Fruit fly (Drosophila melanogaster) whole organism, prepupa: ENCODE data around the gene sra.

Source experiments
- Blimp-1 ChIP-seq: fragments of 200-800 bp; sonication (Bioruptor generic); optimal IDR thresholded peaks from 3 replicates; lab custom pipeline; 2017; ENCODE audit warnings: missing biosample characterization, missing genetic modification characterization, mild to moderate bottlenecking, moderate library complexity, missing genetic modification reagents
- CG10631 ChIP-seq: fragments of 200-800 bp; sonication (Bioruptor generic); optimal IDR thresholded peaks from 2 replicates; lab custom pipeline; 2016; ENCODE audit warnings: missing biosample characterization, missing genetic modification characterization
- CG10669 ChIP-seq: fragments of 200-800 bp; sonication (Bioruptor generic); optimal IDR thresholded peaks from 3 replicates; lab custom pipeline; 2018; ENCODE audit warnings: missing biosample characterization, mild to moderate bottlenecking, missing genetic modification characterization, moderate library complexity
- CG11294 ChIP-seq: fragments of 200-800 bp; sonication (Bioruptor generic); IDR thresholded peaks from 2 replicates; pipeline ENCODE4 v1.3.6; 2022; ENCODE audit warnings: missing biosample characterization, missing genetic modification characterization
- CG11762 ChIP-seq: fragments of 200-800 bp; sonication (Bioruptor generic); optimal IDR thresholded peaks from 3 replicates; lab custom pipeline; 2016; ENCODE audit warnings: missing biosample characterization, missing genetic modification characterization; ENCODE audit not compliant: insufficient read depth
- CG11902 ChIP-seq: fragments of 200-800 bp; sonication (Bioruptor generic); optimal IDR thresholded peaks from 3 replicates; lab custom pipeline; 2016; ENCODE audit warnings: missing biosample characterization, missing genetic modification characterization
- CG15336 ChIP-seq: fragments of 200-800 bp; sonication (Bioruptor generic); IDR thresholded peaks from 2 replicates; pipeline ENCODE4 v1.3.6; 2022; ENCODE audit warnings: missing biosample characterization, missing genetic modification characterization
- CG1621 ChIP-seq: fragments of 200-800 bp; sonication (Bioruptor generic); optimal IDR thresholded peaks from 3 replicates; lab custom pipeline; 2018; ENCODE audit warnings: missing biosample characterization, mild to moderate bottlenecking, missing genetic modification characterization
- CG16779 ChIP-seq: fragments of 200-800 bp; sonication (Bioruptor generic); optimal IDR thresholded peaks from 3 replicates; lab custom pipeline; 2017; ENCODE audit warnings: missing biosample characterization, mild to moderate bottlenecking, missing genetic modification characterization
- CG3032 ChIP-seq: fragments of 200-800 bp; optimal IDR thresholded peaks from 2 replicates; lab custom pipeline; 2019; ENCODE audit warnings: missing biosample characterization, mild to moderate bottlenecking, missing genetic modification characterization, moderate library complexity
- CG31627 ChIP-seq: fragments of 200-800 bp; sonication (Bioruptor generic); optimal IDR thresholded peaks from 3 replicates; lab custom pipeline; 2016; ENCODE audit warnings: missing biosample characterization, missing genetic modification characterization
- CG32006 ChIP-seq: fragments of 200-800 bp; sonication (Bioruptor generic); optimal IDR thresholded peaks from 3 replicates; lab custom pipeline; 2017; ENCODE audit warnings: missing biosample characterization, mild to moderate bottlenecking, missing genetic modification characterization
- CG3919 ChIP-seq: fragments of 200-800 bp; sonication (Bioruptor generic); optimal IDR thresholded peaks from 3 replicates; lab custom pipeline; 2016; ENCODE audit warnings: missing biosample characterization, missing genetic modification characterization
- CG4318 ChIP-seq: fragments of 200-800 bp; sonication (Bioruptor generic); optimal IDR thresholded peaks from 3 replicates; lab custom pipeline; 2017; ENCODE audit warnings: missing biosample characterization, mild to moderate bottlenecking, missing genetic modification characterization
- CG6163 ChIP-seq: fragments of 200-800 bp; sonication (Bioruptor generic); IDR thresholded peaks from 3 replicates; pipeline ENCODE4 v1.3.6; 2022; ENCODE audit warnings: missing biosample characterization, missing genetic modification characterization
- CG6276 ChIP-seq: fragments of 200-800 bp; sonication (Bioruptor generic); optimal IDR thresholded peaks from 2 replicates; lab custom pipeline; 2017; ENCODE audit warnings: missing biosample characterization, mild to moderate bottlenecking, missing genetic modification characterization
- CG6792 ChIP-seq: fragments of 200-800 bp; sonication (Bioruptor generic); optimal IDR thresholded peaks from 3 replicates; lab custom pipeline; 2016; ENCODE audit warnings: missing biosample characterization, missing genetic modification characterization
- CG6854 ChIP-seq: fragments of 200-800 bp; sonication (Bioruptor generic); optimal IDR thresholded peaks from 2 replicates; lab custom pipeline; 2017; ENCODE audit warnings: missing biosample characterization, mild to moderate bottlenecking, missing genetic modification characterization
- CG7368 ChIP-seq: fragments of 200-800 bp; sonication (Bioruptor generic); optimal IDR thresholded peaks from 3 replicates; lab custom pipeline; 2016; ENCODE audit warnings: missing biosample characterization, missing genetic modification characterization
- CG8119 ChIP-seq: fragments of 200-800 bp; sonication (Bioruptor generic); IDR thresholded peaks from 3 replicates; pipeline ENCODE4 v1.3.6; 2022; ENCODE audit warnings: missing biosample characterization, missing genetic modification characterization
- CG8319 ChIP-seq: fragments of 200-800 bp; sonication (Bioruptor generic); optimal IDR thresholded peaks from 3 replicates; lab custom pipeline; 2016; ENCODE audit warnings: missing biosample characterization, missing genetic modification characterization
- CG9139 ChIP-seq: fragments of 200-800 bp; sonication (Bioruptor generic); optimal IDR thresholded peaks from 3 replicates; lab custom pipeline; 2017; ENCODE audit warnings: missing biosample characterization, mild to moderate bottlenecking, missing genetic modification characterization
- Eip75B ChIP-seq: fragments of 200-800 bp; sonication (Bioruptor generic); optimal IDR thresholded peaks from 3 replicates; lab custom pipeline; 2016; ENCODE audit warnings: missing biosample characterization, missing genetic modification characterization
- Eip78C ChIP-seq: fragments of 200-800 bp; sonication (Bioruptor generic); peaks from one replicate; lab custom pipeline; 2016; ENCODE audit warnings: missing biosample characterization, missing genetic modification characterization
- Gug ChIP-seq: fragments of 200-800 bp; sonication (Bioruptor generic); IDR thresholded peaks from 2 replicates; pipeline ENCODE4 v1.3.6; 2022; ENCODE audit warnings: missing biosample characterization, missing genetic modification characterization
- Hr39 ChIP-seq: fragments of 200-800 bp; sonication (Bioruptor generic); optimal IDR thresholded peaks from 2 replicates; lab custom pipeline; 2016; ENCODE audit warnings: missing biosample characterization, missing genetic modification characterization
- Hr4 ChIP-seq: fragments of 200-800 bp; sonication (Bioruptor generic); optimal IDR thresholded peaks from 3 replicates; lab custom pipeline; 2016; ENCODE audit warnings: missing biosample characterization, missing genetic modification characterization
- Lpt ChIP-seq: fragments of 200-800 bp; sonication (Bioruptor generic); optimal IDR thresholded peaks from 3 replicates; lab custom pipeline; 2016; ENCODE audit warnings: missing biosample characterization, missing genetic modification characterization
- Met ChIP-seq: fragments of 200-800 bp; sonication (Bioruptor generic); optimal IDR thresholded peaks from 3 replicates; lab custom pipeline; 2016; ENCODE audit warnings: missing biosample characterization, missing genetic modification characterization
- OdsH ChIP-seq: fragments of 200-800 bp; sonication (Bioruptor generic); optimal IDR thresholded peaks from 3 replicates; lab custom pipeline; 2016; ENCODE audit warnings: missing biosample characterization, missing genetic modification characterization
- Smox ChIP-seq: fragments of 200-800 bp; sonication (Bioruptor generic); optimal IDR thresholded peaks from 3 replicates; lab custom pipeline; 2016; ENCODE audit warnings: missing biosample characterization, missing genetic modification characterization
- Sox102F ChIP-seq: fragments of 200-800 bp; sonication (Bioruptor generic); optimal IDR thresholded peaks from 2 replicates; lab custom pipeline; 2016; ENCODE audit warnings: missing biosample characterization, mild to moderate bottlenecking, missing genetic modification characterization
- Sox15 ChIP-seq: fragments of 200-800 bp; sonication (Bioruptor generic); optimal IDR thresholded peaks from 3 replicates; lab custom pipeline; 2016; ENCODE audit warnings: missing biosample characterization, missing genetic modification characterization
- achi ChIP-seq: fragments of 200-800 bp; sonication (Bioruptor generic); optimal IDR thresholded peaks from 3 replicates; lab custom pipeline; 2016; ENCODE audit warnings: missing biosample characterization, missing genetic modification characterization
- dac ChIP-seq: fragments of 200-800 bp; sonication (Bioruptor generic); optimal IDR thresholded peaks from 2 replicates; lab custom pipeline; 2017; ENCODE audit warnings: missing biosample characterization, mild to moderate bottlenecking, missing genetic modification characterization
- dsx ChIP-seq: fragments of 200-800 bp; optimal IDR thresholded peaks from 3 replicates; lab custom pipeline; 2019; ENCODE audit warnings: missing biosample characterization, mild to moderate bottlenecking, missing genetic modification characterization, moderate library complexity; ENCODE audit not compliant: poor library complexity, severe bottlenecking
- esn ChIP-seq: fragments of 200-800 bp; sonication (Bioruptor generic); optimal IDR thresholded peaks from 2 replicates; lab custom pipeline; 2016; ENCODE audit warnings: missing biosample characterization, mild to moderate bottlenecking, missing genetic modification characterization, moderate library complexity
- fd59A ChIP-seq: fragments of 200-800 bp; sonication (Bioruptor generic); optimal IDR thresholded peaks from 2 replicates; lab custom pipeline; 2017; ENCODE audit warnings: missing biosample characterization, mild to moderate bottlenecking, missing genetic modification characterization, missing genetic modification reagents
- fkh ChIP-seq: fragments of 200-800 bp; sonication (Bioruptor generic); optimal IDR thresholded peaks from 3 replicates; lab custom pipeline; 2017; ENCODE audit warnings: missing biosample characterization, mild to moderate bottlenecking, missing genetic modification characterization, moderate library complexity
- lz ChIP-seq: fragments of 200-800 bp; sonication (Bioruptor generic); optimal IDR thresholded peaks from 3 replicates; lab custom pipeline; 2016; ENCODE audit warnings: missing biosample characterization, missing genetic modification characterization
- pdm3 ChIP-seq: fragments of 200-800 bp; sonication (Bioruptor generic); optimal IDR thresholded peaks from 3 replicates; lab custom pipeline; 2016; ENCODE audit warnings: missing biosample characterization, missing genetic modification characterization
- salr ChIP-seq, 2 experiments: fragments of 200-800 bp; sonication (Bioruptor generic); optimal IDR thresholded peaks; 3 replicates each; lab custom pipeline; 2016 to 2018; ENCODE audit warnings: missing biosample characterization in 2 of 2, missing genetic modification characterization in 2 of 2, mild to moderate bottlenecking in 1 of 2
- ss ChIP-seq, 2 experiments: fragments of 200-800 bp; sonication (Bioruptor generic); optimal IDR thresholded peaks; 2 replicates in 1 of 2; 3 replicates in 1 of 2; lab custom pipeline; 2017 to 2018; ENCODE audit warnings: mild to moderate bottlenecking in 2 of 2, missing biosample characterization in 2 of 2, missing genetic modification characterization in 2 of 2, moderate library complexity in 1 of 2
- topi ChIP-seq: fragments of 200-800 bp; sonication (Bioruptor generic); optimal IDR thresholded peaks from 3 replicates; lab custom pipeline; 2016; ENCODE audit warnings: missing biosample characterization, missing genetic modification characterization
- vri ChIP-seq: fragments of 200-800 bp; sonication (Bioruptor generic); optimal IDR thresholded peaks from 3 replicates; lab custom pipeline; 2016; ENCODE audit warnings: missing biosample characterization, mild to moderate bottlenecking, missing genetic modification characterization

Gene sra

dm6 chr3R:16220854-16221253 is 34.1 kb downstream of the sra start:
- no peak for TF ChIP-seq CG3032 (tag; lab: Kevin White, UChicago)
- no peak for TF ChIP-seq Lpt (GFP tag; lab: Kevin White, UChicago)
- no peak for TF ChIP-seq CG6276 (GFP tag; lab: Kevin White, UChicago)
- TF ChIP-seq CG6163 (GFP tag; lab: Robert Waterston, UW) = no peak
- no peak for TF ChIP-seq CG31627 (GFP tag; lab: Kevin White, UChicago)
- no peak for TF ChIP-seq dsx (GFP tag; lab: Kevin White, UChicago)
- no peak for TF ChIP-seq lz
- no peak for TF ChIP-seq CG7368 (GFP tag; lab: Kevin White, UChicago)
- TF ChIP-seq Sox15 (GFP tag; lab: Kevin White, UChicago) = no peak
- TF ChIP-seq, all 60 proteins: peak for 0

dm6 chr3R:16221359-16222299 is 34.8 kb downstream of the sra start:
- TF ChIP-seq vri (no peak), CG7368 (GFP tag; lab: Kevin White, UChicago) (no peak), CG6163 (GFP tag; lab: Robert Waterston, UW) (peak; percentile 43; the same call in 2 of the 3 replicates), CG32006 (GFP tag; lab: Kevin White, UChicago) (peak; percentile 99), CG4318 (GFP tag; lab: Kevin White, UChicago) (peak; percentile 98), pdm3 (peak; percentile 39), topi (GFP tag; lab: Kevin White, UChicago) (peak; percentile 67), OdsH (GFP tag; lab: Kevin White, UChicago) (peak; percentile 81), CG8119 (GFP tag; lab: Robert Waterston, UW) (peak; percentile 83), Lpt (GFP tag; lab: Kevin White, UChicago) (peak; percentile 80), CG6276 (GFP tag; lab: Kevin White, UChicago) (peak; percentile 97), CG8319 (peak; percentile 58), CG10631 (GFP tag; lab: Kevin White, UChicago) (peak; percentile 90), ss (GFP tag; optimal IDR thresholded peaks at IDR 0.05; lab: Kevin White, UChicago) (peak; percentile 81 to 89), salr (GFP tag; optimal IDR thresholded peaks at IDR 0.05; lab: Kevin White, UChicago) (peak in 1 of 2 experiments; percentile 99), CG11902 (peak; percentile 78), CG3919 (peak; percentile 87), Hr39 (GFP tag; lab: Kevin White, UChicago) (peak; percentile 37), dac (GFP tag; lab: Kevin White, UChicago) (peak; percentile 89), fkh (GFP tag; lab: Kevin White, UChicago) (peak; percentile 62), dsx (GFP tag; lab: Kevin White, UChicago) (peak; percentile 83), Met (GFP tag; lab: Kevin White, UChicago) (peak; percentile 70), CG3032 (tag; lab: Kevin White, UChicago) (peak; percentile 89), fd59A (peak; percentile 76), Sox15 (GFP tag; lab: Kevin White, UChicago) (peak; percentile 81), Blimp-1 (GFP tag; lab: Kevin White, UChicago) (peak; percentile 79), CG15336 (GFP tag; lab: Robert Waterston, UW) (peak; percentile 71), Gug (GFP tag; lab: Robert Waterston, UW) (peak; percentile 42; the same call in 1 of the 2 replicates), Sox102F (GFP tag; lab: Kevin White, UChicago) (peak; percentile 40), CG6792 (peak; percentile 82), CG11762 (GFP tag; lab: Kevin White, UChicago) (peak; percentile 66), CG16779 (peak; percentile 88), CG11294 (GFP tag; lab: Robert Waterston, UW) (peak; percentile 59), Smox (peak; percentile 67), CG6854 (peak; percentile 61), CG1621 (tag; lab: Kevin White, UChicago) (no peak), achi (GFP tag; lab: Kevin White, UChicago) (peak; percentile 85), CG10669 (GFP tag; lab: Kevin White, UChicago) (peak; percentile 61), CG9139 (GFP tag; lab: Kevin White, UChicago) (peak; percentile 54), Hr4 (GFP tag; lab: Kevin White, UChicago) (peak; percentile 85), Eip78C (GFP tag; lab: Kevin White, UChicago) (peak; percentile 94), esn (GFP tag; lab: Kevin White, UChicago) (peak; percentile 85), Eip75B (GFP tag; lab: Kevin White, UChicago) (peak; percentile 63)
